Worm (Caenorhabditis elegans) whole organism, L3 larva: ENCODE results near the gene W01B6.5.

Source experiments
- R02D3.7 ChIP-seq: fragments of 150-350 bp; optimal IDR thresholded peaks from 2 replicates; lab custom pipeline; 2014; ENCODE audit warnings: missing biosample characterization, missing genetic modification characterization
- ZK546.5 ChIP-seq: sonication (generic microtip); optimal IDR thresholded peaks from 2 replicates; lab custom pipeline; 2017; ENCODE audit warnings: missing biosample characterization, missing genetic modification characterization
- aly-2 ChIP-seq: fragments of 150-350 bp; optimal IDR thresholded peaks from 2 replicates; lab custom pipeline; 2014; ENCODE audit warnings: missing biosample characterization, missing genetic modification characterization
- ceh-16 ChIP-seq: sonication (generic microtip); optimal IDR thresholded peaks from 2 replicates; lab custom pipeline; 2017; ENCODE audit warnings: missing biosample characterization, missing genetic modification characterization
- ceh-82 ChIP-seq: fragments of 150-350 bp; optimal IDR thresholded peaks from 2 replicates; lab custom pipeline; 2014; ENCODE audit warnings: missing biosample characterization, missing genetic modification characterization
- ceh-9 ChIP-seq: sonication (generic microtip); optimal IDR thresholded peaks from 2 replicates; lab custom pipeline; 2018; ENCODE audit warnings: missing biosample characterization, missing genetic modification characterization
- daf-12 ChIP-seq: fragments of 150-350 bp; optimal IDR thresholded peaks from 2 replicates; lab custom pipeline; 2014; ENCODE audit warnings: missing biosample characterization, missing genetic modification reagents, missing genetic modification characterization
- egl-27 ChIP-seq: sonication (generic microtip); optimal IDR thresholded peaks from 4 replicates; lab custom pipeline; 2017; ENCODE audit warnings: missing biosample characterization, missing genetic modification reagents, missing genetic modification characterization
- elt-1 ChIP-seq: fragments of 150-350 bp; optimal IDR thresholded peaks from 2 replicates; lab custom pipeline; 2014; ENCODE audit warnings: missing biosample characterization, missing genetic modification characterization
- elt-2 ChIP-seq: sonication (generic microtip); optimal IDR thresholded peaks from 2 replicates; lab custom pipeline; 2016; ENCODE audit warnings: missing genetic modification reagents, mild to moderate bottlenecking, missing genetic modification characterization, missing compliant biosample characterization
- eor-1 ChIP-seq, 2 experiments: fragments of 150-350 bp; optimal IDR thresholded peaks; 2 replicates each; lab custom pipeline; 2014 to 2018; ENCODE audit warnings: missing biosample characterization in 2 of 2, missing genetic modification characterization in 2 of 2
- fkh-2 ChIP-seq: fragments of 150-350 bp; optimal IDR thresholded peaks from 2 replicates; lab custom pipeline; 2014; ENCODE audit warnings: missing biosample characterization, missing genetic modification reagents, missing genetic modification characterization
- fos-1 ChIP-seq: fragments of 150-350 bp; optimal IDR thresholded peaks from 2 replicates; lab custom pipeline; 2014; ENCODE audit warnings: missing biosample characterization, missing genetic modification characterization
- hmg-11 ChIP-seq: sonication (generic microtip); optimal IDR thresholded peaks from 2 replicates; lab custom pipeline; 2016; ENCODE audit warnings: missing genetic modification characterization, missing compliant biosample characterization
- jun-1 ChIP-seq: fragments of 150-350 bp; optimal IDR thresholded peaks from 2 replicates; lab custom pipeline; 2014; ENCODE audit warnings: missing biosample characterization, missing genetic modification reagents, missing genetic modification characterization
- mdl-1 ChIP-seq: fragments of 150-350 bp; optimal IDR thresholded peaks from 2 replicates; lab custom pipeline; 2014; ENCODE audit warnings: missing biosample characterization, missing genetic modification characterization
- nfya-1 ChIP-seq: sonication (generic microtip); optimal IDR thresholded peaks from 2 replicates; lab custom pipeline; 2017; ENCODE audit warnings: missing genetic modification characterization, mild to moderate bottlenecking, missing compliant biosample characterization, antibody characterized with exemption, moderate library complexity; ENCODE audit not compliant: insufficient read depth
- nhr-12 ChIP-seq: fragments of 150-350 bp; optimal IDR thresholded peaks from 2 replicates; lab custom pipeline; 2014; ENCODE audit warnings: missing biosample characterization, missing genetic modification characterization
- nhr-23 ChIP-seq: fragments of 150-350 bp; optimal IDR thresholded peaks from 2 replicates; lab custom pipeline; 2014; ENCODE audit warnings: missing biosample characterization, missing genetic modification reagents, missing genetic modification characterization
- nhr-237 ChIP-seq: fragments of 150-350 bp; optimal IDR thresholded peaks from 2 replicates; lab custom pipeline; 2014; ENCODE audit warnings: missing biosample characterization, missing genetic modification characterization
- nhr-25 ChIP-seq: sonication (generic microtip); optimal IDR thresholded peaks from 2 replicates; lab custom pipeline; 2017; ENCODE audit warnings: missing biosample characterization, missing genetic modification characterization
- nhr-28 ChIP-seq: fragments of 150-350 bp; optimal IDR thresholded peaks from 2 replicates; lab custom pipeline; 2014; ENCODE audit warnings: missing biosample characterization, missing genetic modification characterization
- nhr-43 ChIP-seq: sonication (generic microtip); optimal IDR thresholded peaks from 2 replicates; lab custom pipeline; 2016; ENCODE audit warnings: mild to moderate bottlenecking, missing genetic modification characterization, missing compliant biosample characterization; ENCODE audit not compliant: poor library complexity, severe bottlenecking
- nhr-67 ChIP-seq: fragments of 150-350 bp; optimal IDR thresholded peaks from 2 replicates; lab custom pipeline; 2014; ENCODE audit warnings: missing biosample characterization, missing genetic modification characterization
- nhr-77 ChIP-seq: fragments of 150-350 bp; optimal IDR thresholded peaks from 2 replicates; lab custom pipeline; 2014; ENCODE audit warnings: missing biosample characterization, missing genetic modification characterization
- pha-4 ChIP-seq: fragments of 150-350 bp; optimal IDR thresholded peaks from 2 replicates; lab custom pipeline; 2014; ENCODE audit warnings: missing biosample characterization, missing genetic modification reagents, missing genetic modification characterization
- sea-2 ChIP-seq: fragments of 150-350 bp; sonication (generic microtip); optimal IDR thresholded peaks from 4 replicates; lab custom pipeline; 2014; ENCODE audit warnings: missing biosample characterization, missing genetic modification reagents, missing genetic modification characterization
- skn-1 ChIP-seq: fragments of 150-350 bp; optimal IDR thresholded peaks from 2 replicates; lab custom pipeline; 2014; ENCODE audit warnings: missing biosample characterization, missing genetic modification characterization
- tbx-2 ChIP-seq: sonication (generic microtip); optimal IDR thresholded peaks from 2 replicates; lab custom pipeline; 2016; ENCODE audit warnings: mild to moderate bottlenecking, missing genetic modification characterization, missing compliant biosample characterization
- unc-39 ChIP-seq: sonication (generic microtip); optimal IDR thresholded peaks from 4 replicates; lab custom pipeline; 2017; ENCODE audit warnings: missing biosample characterization, missing genetic modification characterization
- zag-1 ChIP-seq: fragments of 150-350 bp; optimal IDR thresholded peaks from 2 replicates; lab custom pipeline; 2014; ENCODE audit warnings: missing biosample characterization, missing genetic modification characterization
- ztf-11 ChIP-seq: fragments of 150-350 bp; optimal IDR thresholded peaks from 2 replicates; lab custom pipeline; 2014; ENCODE audit warnings: missing biosample characterization, missing genetic modification characterization
- ztf-4 ChIP-seq: fragments of 150-350 bp; optimal IDR thresholded peaks from 2 replicates; lab custom pipeline; 2014; ENCODE audit warnings: missing biosample characterization, missing genetic modification characterization

W01B6.5 gene

ce11 chrIV:10110870-10111269 is 34.9 kb downstream of the W01B6.5 start:
- TF ChIP-seq daf-12 (tag; lab: Kevin White, UChicago) (no peak), nhr-28 (tag; lab: Kevin White, UChicago) (no peak), ceh-82 (no peak), fkh-2 (tag; lab: Kevin White, UChicago) (no peak), fos-1 (tag; lab: Kevin White, UChicago) (no peak), nfya-1 (no peak)
- TF ChIP-seq, all 47 proteins: peak for 0

ce11 chrIV:10111441-10111840 is 35.4 kb downstream of the W01B6.5 start, which contains the start of gene spch-1:
TSS of gene spch-1 (minus strand) at chrIV:10111541.
- TF ChIP-seq egl-27 (tag; lab: Kevin White, UChicago) (no peak), nhr-12 (tag; lab: Kevin White, UChicago) (no peak), elt-2 (tag; lab: Kevin White, UChicago) (no peak), eor-1 (tag; optimal IDR thresholded peaks at IDR 0.05; lab: Kevin White, UChicago) (no peak), nhr-77 (tag; lab: Kevin White, UChicago) (no peak), nfya-1 (no peak), jun-1 (tag; lab: Kevin White, UChicago) (no peak), nhr-43 (tag; lab: Kevin White, UChicago) (no peak), aly-2 (tag; lab: Kevin White, UChicago) (no peak), fos-1 (tag; lab: Kevin White, UChicago) (no peak), nhr-237 (no peak), R02D3.7 (tag; lab: Kevin White, UChicago) (no peak), zag-1 (tag; lab: Kevin White, UChicago) (no peak), sea-2 (GFP tag; lab: Kevin White, UChicago) (no peak), ceh-82 (no peak), pha-4 (tag; lab: Kevin White, UChicago) (no peak), ceh-9 (no peak)

ce11 chrIV:10112570-10112969 is 36.6 kb downstream of the W01B6.5 start, which contains the start of gene nsph-3.2:
TSS of gene nsph-3.2 (plus strand) at chrIV:10112870.
- no peak for TF ChIP-seq nhr-77 (tag; lab: Kevin White, UChicago)
- TF ChIP-seq ZK546.5 (tag; lab: Kevin White, UChicago), result no peak
- TF ChIP-seq daf-12 (tag; lab: Kevin White, UChicago), result no peak
- TF ChIP-seq ceh-16, result no peak
- TF ChIP-seq egl-27 (tag; lab: Kevin White, UChicago), result no peak
- TF ChIP-seq ztf-11 (tag; lab: Kevin White, UChicago), result no peak
- TF ChIP-seq nhr-237, result no peak
- TF ChIP-seq nfya-1, result no peak
- no peak for TF ChIP-seq nhr-25 (tag; lab: Kevin White, UChicago)
- TF ChIP-seq mdl-1 (tag; lab: Kevin White, UChicago), result no peak
- TF ChIP-seq nhr-67 (tag; lab: Kevin White, UChicago), result no peak
- no peak for TF ChIP-seq nhr-12 (tag; lab: Kevin White, UChicago)

- TF ChIP-seq nhr-237, result no peak
- TF ChIP-seq unc-39 (tag; lab: Kevin White, UChicago), result no peak
- no peak for TF ChIP-seq nhr-67 (tag; lab: Kevin White, UChicago)
- TF ChIP-seq elt-1 (tag; lab: Kevin White, UChicago), result no peak
- no peak for TF ChIP-seq ztf-4 (tag; lab: Kevin White, UChicago)
- TF ChIP-seq nhr-28 (tag; lab: Kevin White, UChicago), result no peak
- TF ChIP-seq ceh-16, result no peak
- TF ChIP-seq nhr-23 (tag; lab: Kevin White, UChicago), result no peak
- no peak for TF ChIP-seq aly-2 (tag; lab: Kevin White, UChicago)
- TF ChIP-seq nhr-77 (tag; lab: Kevin White, UChicago), result no peak
- no peak for TF ChIP-seq fos-1 (tag; lab: Kevin White, UChicago)
- TF ChIP-seq egl-27 (tag; lab: Kevin White, UChicago), result no peak
- TF ChIP-seq hmg-11 (tag; lab: Kevin White, UChicago), result no peak
Observed at ce11 chrIV:10115142-10115541, 39.1 kb downstream of the W01B6.5 start, which contains the start of gene C04G2.10. TSS of gene C04G2.10 (plus strand) at chrIV:10115442.

ce11 chrIV:10116765-10117164 is 40.8 kb downstream of the W01B6.5 start:
- TF ChIP-seq tbx-2 (tag; lab: Kevin White, UChicago) (no peak), skn-1 (tag; lab: Kevin White, UChicago) (no peak), nhr-67 (tag; lab: Kevin White, UChicago) (no peak), ztf-11 (tag; lab: Kevin White, UChicago) (no peak), nhr-25 (tag; lab: Kevin White, UChicago) (no peak), nhr-237 (no peak), jun-1 (tag; lab: Kevin White, UChicago) (no peak), fos-1 (tag; lab: Kevin White, UChicago) (no peak)
